Fruit fly (Drosophila melanogaster): ENCODE measurements around the gene CG10063.

dm6 chr3L:6947188-6947971 is 24.9 kb downstream of the CG10063 start:
- TF ChIP-seq Pif1B (GFP tag; optimal IDR thresholded peaks at IDR 0.05): no peak
- no peak for TF ChIP-seq Ets98B (GFP tag; IDR thresholded peaks at IDR 0.05)
- TF ChIP-seq CG10348 (GFP tag; IDR thresholded peaks at IDR 0.05): no peak
- TF ChIP-seq Pif1A (GFP tag; optimal IDR thresholded peaks at IDR 0.05): no peak
- no peak for TF ChIP-seq CG32121 (GFP tag; IDR thresholded peaks at IDR 0.05)
- TF ChIP-seq CG17806 (tag; optimal IDR thresholded peaks at IDR 0.05): no peak
- TF ChIP-seq CG9948 (tag; optimal IDR thresholded peaks at IDR 0.05): no peak
- no peak for TF ChIP-seq rn (GFP tag; IDR thresholded peaks at IDR 0.05)
- no peak for TF ChIP-seq CG4496 (GFP tag; IDR thresholded peaks at IDR 0.05)
- no peak for TF ChIP-seq CG8301 (tag; optimal IDR thresholded peaks at IDR 0.05)
- TF ChIP-seq D1 (tag; optimal IDR thresholded peaks at IDR 0.05): no peak
- TF ChIP-seq fd96Ca (GFP tag; IDR thresholded peaks at IDR 0.05): no peak
- no peak for TF ChIP-seq CG14655 (GFP tag; optimal IDR thresholded peaks at IDR 0.05)
- no peak for TF ChIP-seq CG15710 (tag; optimal IDR thresholded peaks at IDR 0.05)

Data from whole organism, pupa.